Fruit fly (Drosophila melanogaster) whole organism, wandering third instar larva: ENCODE measurements around the gene Hrs.

Source experiments
- Abd-B ChIP-seq: fragments of >200 bp; optimal IDR thresholded peaks from 2 replicates; lab custom pipeline; 2017; ENCODE audit warnings: missing biosample characterization, missing genetic modification characterization
- CG32264 ChIP-seq: fragments of 200-800 bp; sonication (Bioruptor generic); optimal IDR thresholded peaks from 2 replicates; lab custom pipeline; 2016; ENCODE audit warnings: missing biosample characterization, missing genetic modification characterization
- CG9705 ChIP-seq: fragments of 200-800 bp; sonication (Bioruptor generic); optimal IDR thresholded peaks from 2 replicates; lab custom pipeline; 2018; ENCODE audit warnings: missing biosample characterization, mild to moderate bottlenecking, missing genetic modification characterization
- CrebA ChIP-seq: fragments of 200-800 bp; sonication (Bioruptor generic); optimal IDR thresholded peaks from 2 replicates; lab custom pipeline; 2016; ENCODE audit warnings: missing biosample characterization, mild to moderate bottlenecking, missing genetic modification characterization, borderline replicate concordance
- Dfd ChIP-seq: fragments of >200 bp; optimal IDR thresholded peaks from 2 replicates; lab custom pipeline; 2017; ENCODE audit warnings: missing biosample characterization, missing genetic modification characterization
- Dif ChIP-seq: fragments of 200-275, 200-300 bp; sonication (Bioruptor generic); optimal IDR thresholded peaks from 2 replicates; lab custom pipeline; 2018; ENCODE audit warnings: missing biosample characterization, missing genetic modification characterization; ENCODE audit not compliant: partially characterized antibody
- GATAd ChIP-seq: sonication (Bioruptor generic); optimal IDR thresholded peaks from 2 replicates; lab custom pipeline; 2016; ENCODE audit warnings: missing biosample characterization, missing genetic modification characterization
- HLH106 ChIP-seq: fragments of 200-800 bp; optimal IDR thresholded peaks from 3 replicates; lab custom pipeline; 2019; ENCODE audit warnings: missing biosample characterization, mild to moderate bottlenecking, missing genetic modification characterization, moderate library complexity
- Hnf4 ChIP-seq: fragments of 200-800 bp; sonication (Bioruptor generic); optimal IDR thresholded peaks from 2 replicates; lab custom pipeline; 2016; ENCODE audit warnings: missing biosample characterization, mild to moderate bottlenecking, missing genetic modification characterization
- Hr78 ChIP-seq: fragments of >200 bp; optimal IDR thresholded peaks from 2 replicates; lab custom pipeline; 2017; ENCODE audit warnings: missing biosample characterization, missing genetic modification characterization
- Hr83 ChIP-seq: fragments of 200-300 bp; sonication (Bioruptor generic); optimal IDR thresholded peaks from 2 replicates; lab custom pipeline; 2016; ENCODE audit warnings: missing biosample characterization, mild to moderate bottlenecking, missing genetic modification characterization, moderate library complexity; ENCODE audit not compliant: poor library complexity, severe bottlenecking
- Jra ChIP-seq: sonication (Bioruptor generic); optimal IDR thresholded peaks from 2 replicates; lab custom pipeline; 2016; ENCODE audit warnings: missing biosample characterization, missing genetic modification characterization
- Mio ChIP-seq: sonication (Bioruptor generic); optimal IDR thresholded peaks from 2 replicates; lab custom pipeline; 2016; ENCODE audit warnings: missing biosample characterization, missing genetic modification characterization
- Myc ChIP-seq: fragments of >200 bp; optimal IDR thresholded peaks from 2 replicates; lab custom pipeline; 2017
- N ChIP-seq: fragments of >200 bp; optimal IDR thresholded peaks from 2 replicates; lab custom pipeline; 2018; ENCODE audit warnings: missing biosample characterization, missing external identifiers, missing genetic modification characterization
- OdsH ChIP-seq: fragments of 200-800 bp; sonication (Bioruptor generic); optimal IDR thresholded peaks from 2 replicates; lab custom pipeline; 2016; ENCODE audit warnings: missing biosample characterization, mild to moderate bottlenecking, missing genetic modification characterization
- Rel ChIP-seq, 2 experiments: fragments of 200-800 bp; sonication (Bioruptor generic) in 1 of 2; optimal IDR thresholded peaks; 2 replicates in 1 of 2; 3 replicates in 1 of 2; lab custom pipeline; 2016 to 2019; ENCODE audit warnings: mild to moderate bottlenecking in 2 of 2, missing biosample characterization in 2 of 2, missing genetic modification characterization in 2 of 2, moderate library complexity in 1 of 2
- Sp1 ChIP-seq: fragments of 200-800 bp; sonication (Bioruptor generic); optimal IDR thresholded peaks from 3 replicates; lab custom pipeline; 2019; ENCODE audit warnings: missing biosample characterization, mild to moderate bottlenecking, missing genetic modification characterization, moderate library complexity
- Vsx2 ChIP-seq: fragments of 200-300, 225-300 bp; sonication (Bioruptor generic); optimal IDR thresholded peaks from 2 replicates; lab custom pipeline; 2018; ENCODE audit warnings: missing biosample characterization, missing genetic modification characterization; ENCODE audit not compliant: partially characterized antibody
- br ChIP-seq: fragments of 200-800 bp; sonication (Bioruptor generic); optimal IDR thresholded peaks from 2 replicates; lab custom pipeline; 2016; ENCODE audit warnings: missing biosample characterization, missing genetic modification characterization
- brk ChIP-seq: fragments of 200-800 bp; sonication (Bioruptor generic); optimal IDR thresholded peaks from 2 replicates; lab custom pipeline; 2016; ENCODE audit warnings: missing biosample characterization, mild to moderate bottlenecking, missing genetic modification characterization
- dl ChIP-seq, 2 experiments: fragments of 175-275, 200-275 bp in 1 of 2; fragments of 200-275 bp in 1 of 2; sonication (Bioruptor generic); optimal IDR thresholded peaks; lab custom pipeline; 2018; ENCODE audit warnings: mild to moderate bottlenecking in 2 of 2, missing biosample characterization in 2 of 2, missing genetic modification characterization in 2 of 2, moderate library complexity in 2 of 2; ENCODE audit not compliant: partially characterized antibody in 2 of 2, insufficient read depth in 1 of 2
- dmrt93B ChIP-seq: fragments of 200-800 bp; sonication (Bioruptor generic); optimal IDR thresholded peaks from 2 replicates; lab custom pipeline; 2018; ENCODE audit warnings: missing biosample characterization, mild to moderate bottlenecking, missing genetic modification characterization
- dsf ChIP-seq: sonication (Bioruptor generic); optimal IDR thresholded peaks from 2 replicates; lab custom pipeline; 2016; ENCODE audit warnings: missing biosample characterization, missing genetic modification characterization, borderline replicate concordance
- ey ChIP-seq: fragments of 200-800 bp; sonication (Bioruptor generic); optimal IDR thresholded peaks from 2 replicates; lab custom pipeline; 2016; ENCODE audit warnings: missing biosample characterization, missing genetic modification characterization
- foxo ChIP-seq, 2 experiments: fragments of 200-800 bp; sonication (Bioruptor generic); optimal IDR thresholded peaks; 2 replicates in 1 of 2; 3 replicates in 1 of 2; lab custom pipeline; 2016 to 2017; ENCODE audit warnings: missing biosample characterization in 2 of 2, missing genetic modification characterization in 2 of 2
- fru ChIP-seq: fragments of 200-800 bp; sonication (Bioruptor generic); optimal IDR thresholded peaks from 3 replicates; lab custom pipeline; 2016; ENCODE audit warnings: missing biosample characterization, mild to moderate bottlenecking, missing genetic modification characterization
- h ChIP-seq: fragments of 200-800 bp; sonication (Bioruptor generic); optimal IDR thresholded peaks from 3 replicates; lab custom pipeline; 2016; ENCODE audit warnings: missing biosample characterization, mild to moderate bottlenecking, missing genetic modification characterization
- jim ChIP-seq: fragments of 175-275, 200-325 bp; sonication (Bioruptor generic); optimal IDR thresholded peaks from 2 replicates; lab custom pipeline; 2016; ENCODE audit warnings: missing biosample characterization, mild to moderate bottlenecking, missing genetic modification characterization
- lola ChIP-seq: fragments of >200 bp; optimal IDR thresholded peaks from 2 replicates; lab custom pipeline; 2017; ENCODE audit warnings: missing biosample characterization, missing genetic modification characterization
- pan ChIP-seq: fragments of >200 bp; optimal IDR thresholded peaks from 2 replicates; lab custom pipeline; 2017
- psq ChIP-seq: fragments of 200-800 bp; sonication (Bioruptor generic); optimal IDR thresholded peaks from 3 replicates; lab custom pipeline; 2017; ENCODE audit warnings: missing biosample characterization, mild to moderate bottlenecking, missing genetic modification characterization, moderate library complexity
- rgr ChIP-seq: fragments of 200-800 bp; sonication (Bioruptor generic); optimal IDR thresholded peaks from 3 replicates; lab custom pipeline; 2016; ENCODE audit warnings: missing biosample characterization, mild to moderate bottlenecking, missing genetic modification characterization
- sage ChIP-seq: fragments of 200-800 bp; sonication (Bioruptor generic); optimal IDR thresholded peaks from 2 replicates; lab custom pipeline; 2016; ENCODE audit warnings: missing biosample characterization, mild to moderate bottlenecking, missing genetic modification characterization
- sv ChIP-seq: fragments of 200-800 bp; sonication (Bioruptor generic); optimal IDR thresholded peaks from 3 replicates; lab custom pipeline; 2016; ENCODE audit warnings: missing biosample characterization, missing genetic modification characterization
- tai ChIP-seq: sonication (Bioruptor generic); optimal IDR thresholded peaks from 2 replicates; lab custom pipeline; 2016; ENCODE audit warnings: missing biosample characterization, missing genetic modification characterization
- usp ChIP-seq: fragments of >200 bp; optimal IDR thresholded peaks from 2 replicates; lab custom pipeline; 2017; ENCODE audit warnings: missing biosample characterization, missing genetic modification characterization
- woc ChIP-seq: sonication (Bioruptor generic); optimal IDR thresholded peaks from 2 replicates; lab custom pipeline; 2016; ENCODE audit warnings: missing biosample characterization, mild to moderate bottlenecking, missing genetic modification characterization

Gene Hrs

dm6 chr2L:2760288-2760687 is 20.5 kb downstream of the Hrs start:
- TF ChIP-seq Dfd (no peak), Rel (GFP tag; optimal IDR thresholded peaks at IDR 0.05; lab: Kevin White, UChicago) (no peak), Rel (tag; optimal IDR thresholded peaks at IDR 0.05; lab: Kevin White, UChicago) (no peak), Hr78 (GFP tag; lab: Kevin White, UChicago) (no peak), Hr83 (GFP tag; lab: Kevin White, UChicago) (no peak)

- TF ChIP-seq Dif (GFP tag; lab: Kevin White, UChicago) = no peak
- TF ChIP-seq tai = no peak
- TF ChIP-seq lola (GFP tag; lab: Kevin White, UChicago) = no peak
- TF ChIP-seq sage (GFP tag; lab: Kevin White, UChicago) = no peak
- TF ChIP-seq GATAd (GFP tag; lab: Kevin White, UChicago) = no peak
- TF ChIP-seq HLH106 (tag; lab: Kevin White, UChicago) = peak; percentile 94
- peak; percentile 69 for TF ChIP-seq Jra (GFP tag; lab: Kevin White, UChicago)
- peak; percentile 66 for TF ChIP-seq Hr83 (GFP tag; lab: Kevin White, UChicago)
- TF ChIP-seq dsf (GFP tag; lab: Kevin White, UChicago) = peak; percentile 67
- peak; percentile 89 for TF ChIP-seq CG9705 (GFP tag; lab: Kevin White, UChicago)
- TF ChIP-seq usp (GFP tag; lab: Kevin White, UChicago) = no peak
- TF ChIP-seq Hr78 (GFP tag; lab: Kevin White, UChicago) = no peak
- peak in 1 of 2 experiments; percentile 93 for TF ChIP-seq foxo (GFP tag; optimal IDR thresholded peaks at IDR 0.05; lab: Kevin White, UChicago)
- TF ChIP-seq fru = peak; percentile 90
- TF ChIP-seq rgr (GFP tag; lab: Kevin White, UChicago) = peak; percentile 91
- TF ChIP-seq OdsH (GFP tag; lab: Kevin White, UChicago) = peak; percentile 89
- TF ChIP-seq ey = peak; percentile 90
- no peak for TF ChIP-seq N (GFP tag; lab: Kevin White, UChicago)
- peak; percentile 34 for TF ChIP-seq Myc (lab: Kevin White, UChicago)
- TF ChIP-seq br (GFP tag; lab: Kevin White, UChicago) = peak; percentile 87
- peak; percentile 93 for TF ChIP-seq Sp1 (GFP tag; lab: Kevin White, UChicago)
- TF ChIP-seq CG32264 = peak; percentile 66
- TF ChIP-seq Abd-B (GFP tag; lab: Kevin White, UChicago) = no peak
- no peak for TF ChIP-seq dl (GFP tag; optimal IDR thresholded peaks at IDR 0.05; lab: Kevin White, UChicago; ENCODE audit: insufficient read depth in 1 of 2, partially characterized antibody in 2 of 2)
- TF ChIP-seq sv (GFP tag; lab: Kevin White, UChicago) = peak; percentile 83
- TF ChIP-seq Rel (GFP tag; optimal IDR thresholded peaks at IDR 0.05; lab: Kevin White, UChicago) = peak; percentile 91
- peak; percentile 89 for TF ChIP-seq Rel (tag; optimal IDR thresholded peaks at IDR 0.05; lab: Kevin White, UChicago)
- peak; percentile 16 for TF ChIP-seq jim (GFP tag; lab: Kevin White, UChicago)
- no peak for TF ChIP-seq CrebA (GFP tag; lab: Kevin White, UChicago)
- peak; percentile 85 for TF ChIP-seq psq (GFP tag; lab: Kevin White, UChicago)
- no peak for TF ChIP-seq Vsx2 (GFP tag; lab: Kevin White, UChicago)
- no peak for TF ChIP-seq pan
- peak; percentile 56 for TF ChIP-seq Mio (GFP tag; lab: Kevin White, UChicago)
- TF ChIP-seq woc (GFP tag; lab: Kevin White, UChicago) = peak; percentile 98
- peak; percentile 82 for TF ChIP-seq dmrt93B (GFP tag; lab: Kevin White, UChicago)
- peak; percentile 87 for TF ChIP-seq Hnf4 (GFP tag; lab: Kevin White, UChicago)
- TF ChIP-seq brk (GFP tag; lab: Kevin White, UChicago) = no peak
- peak; percentile 88 for TF ChIP-seq h (GFP tag; lab: Kevin White, UChicago)
- no peak for TF ChIP-seq Dfd
Observed at dm6 chr2L:2765659-2766373, 26.0 kb downstream of the Hrs start, which contains the start of the genes Snx21 and aph-1. Gene Snx21, minus strand, starts transcription at chr2L:2765665. Gene aph-1, plus strand, starts transcription at chr2L:2766233.
